Fruit fly (Drosophila melanogaster): ENCODE measurements around the gene CG14785.

Gene CG14785

dm6 chrX:1456954-1457353 lies at the start of gene CG14785:
Gene CG14785, minus strand, starts transcription at chrX:1457054.
- TF ChIP-seq Med (GFP tag) (no peak), CG32767 (GFP tag; IDR thresholded peaks at IDR 0.05) (no peak)

dm6 chrX:1482840-1483518 lies 26.1 kb upstream of the CG14785 start, which contains the start of the genes sta and inc:
Gene sta, minus strand, starts transcription at chrX:1483413.
Gene inc, plus strand, starts transcription at chrX:1483479.
- TF ChIP-seq oc (tag; optimal IDR thresholded peaks at IDR 0.05) (peak; percentile 65), HLHmδ (GFP tag; optimal IDR thresholded peaks at IDR 0.05) (peak; percentile 95), CG1832 (GFP tag; optimal IDR thresholded peaks at IDR 0.05) (no peak), CG1603 (tag; optimal IDR thresholded peaks at IDR 0.05) (peak; percentile 92), chm (GFP tag; IDR thresholded peaks at IDR 0.05) (peak; percentile 61), CG4730 (GFP tag; IDR thresholded peaks at IDR 0.05) (no peak), CG9727 (GFP tag; optimal IDR thresholded peaks at IDR 0.05) (peak; percentile 71), sna (GFP tag; IDR thresholded peaks at IDR 0.05; ENCODE audit: partially characterized antibody) (peak; percentile 44), odd (GFP tag; optimal IDR thresholded peaks at IDR 0.05) (peak; percentile 69), hkb (optimal IDR thresholded peaks at IDR 0.05) (peak; percentile 35), hkb (GFP tag; IDR thresholded peaks at IDR 0.05) (peak; percentile 74), psq (GFP tag; optimal IDR thresholded peaks at IDR 0.05) (no peak), pita (GFP tag; optimal IDR thresholded peaks at IDR 0.05) (peak; percentile 44), tna (GFP tag; IDR thresholded peaks at IDR 0.05; ENCODE audit: partially characterized antibody) (no peak), CG14667 (GFP tag; IDR thresholded peaks at IDR 0.05) (no peak), Lim3 (GFP tag; IDR thresholded peaks at IDR 0.05) (no peak), MTF-1 (GFP tag; optimal IDR thresholded peaks at IDR 0.05; ENCODE audit: borderline replicate concordance) (peak; percentile 86), cwo (GFP tag; optimal IDR thresholded peaks at IDR 0.05) (peak; percentile 42), CG1233 (GFP tag; optimal IDR thresholded peaks at IDR 0.05) (peak; percentile 64), CG16863 (GFP tag; optimal IDR thresholded peaks at IDR 0.05) (no peak), CG10431 (GFP tag; optimal IDR thresholded peaks at IDR 0.05) (peak; percentile 91), CG14050 (GFP tag; IDR thresholded peaks at IDR 0.05) (0 out of 3 replicates have a peak, but pooled peaks have one; percentile 30), CTCF (GFP tag; optimal IDR thresholded peaks at IDR 0.05) (peak; percentile 18), fd102C (GFP tag; optimal IDR thresholded peaks at IDR 0.05) (no peak), CG17359 (tag; optimal IDR thresholded peaks at IDR 0.05) (peak; percentile 67), lola (GFP tag; optimal IDR thresholded peaks at IDR 0.05) (no peak), unpg (GFP tag; optimal IDR thresholded peaks at IDR 0.05) (peak; percentile 67), YL-1 (GFP tag; optimal IDR thresholded peaks at IDR 0.05) (peak; percentile 94), CG3281 (GFP tag; optimal IDR thresholded peaks at IDR 0.05) (peak; percentile 84), PHDP (tag; optimal IDR thresholded peaks at IDR 0.05) (peak; percentile 79), ase (GFP tag; IDR thresholded peaks at IDR 0.05) (no peak), Bteb2 (GFP tag; optimal IDR thresholded peaks at IDR 0.05) (peak; percentile 68), Gsc (GFP tag; IDR thresholded peaks at IDR 0.05) (no peak), crc (GFP tag; optimal IDR thresholded peaks at IDR 0.05) (no peak), nerfin-1 (tag; optimal IDR thresholded peaks at IDR 0.05) (peak; percentile 85), Nf-YB (GFP tag; optimal IDR thresholded peaks at IDR 0.05) (peak; percentile 52), NC2β (GFP tag; optimal IDR thresholded peaks at IDR 0.05) (peak; percentile 91), Doc2 (GFP tag; IDR thresholded peaks at IDR 0.05) (no peak), CG30020 (tag; optimal IDR thresholded peaks at IDR 0.05) (peak; percentile 26), pros (GFP tag; optimal IDR thresholded peaks at IDR 0.05) (peak; percentile 32), Dfd (GFP tag; optimal IDR thresholded peaks at IDR 0.05) (no peak), da (GFP tag; optimal IDR thresholded peaks at IDR 0.05) (no peak), Ets97D (GFP tag; optimal IDR thresholded peaks at IDR 0.05) (peak; percentile 98), CG17612 (GFP tag; IDR thresholded peaks at IDR 0.05) (no peak), slou (GFP tag; optimal IDR thresholded peaks at IDR 0.05) (peak; percentile 17), bbx (GFP tag; IDR thresholded peaks at IDR 0.05; ENCODE audit: partially characterized antibody) (no peak)

Data from whole organism, embryonic.